Worm (Caenorhabditis elegans) whole organism, midembryonic: ENCODE measurements around the gene Y111B2A.21.

Experiments
- T22C8.4 ChIP-seq: fragments of 200-800 bp; sonication (Bioruptor generic); IDR thresholded peaks from 2 replicates; pipeline ENCODE4 v1.3.6; 2022; ENCODE audit warnings: missing genetic modification characterization, missing compliant biosample characterization
- flt-1 ChIP-seq: fragments of 200-800 bp; sonication (Bioruptor generic); IDR thresholded peaks from 2 replicates; pipeline ENCODE4 v1.3.6; 2022; ENCODE audit warnings: missing genetic modification characterization, missing compliant biosample characterization
- klf-2 ChIP-seq: fragments of 200-800 bp; sonication (Bioruptor generic); conservative IDR thresholded peaks from 2 replicates; pipeline ENCODE4 v1.3.6; 2022; ENCODE audit warnings: missing genetic modification reagents, missing genetic modification characterization, missing compliant biosample characterization
- med-1 ChIP-seq: sonication (generic microtip); optimal IDR thresholded peaks from 2 replicates; lab custom pipeline; 2017; ENCODE audit warnings: missing genetic modification characterization, mild to moderate bottlenecking, missing compliant biosample characterization, antibody characterized with exemption, missing genetic modification reagents; ENCODE audit not compliant: insufficient read depth
- ref-1 ChIP-seq: fragments of 200-800 bp; sonication (Bioruptor generic); conservative IDR thresholded peaks from 2 replicates; pipeline ENCODE4 v1.3.6; 2022; ENCODE audit warnings: missing genetic modification reagents, missing genetic modification characterization, missing compliant biosample characterization
- ztf-23 ChIP-seq: fragments of 200-800 bp; sonication (Bioruptor generic); IDR thresholded peaks from 2 replicates; pipeline ENCODE4 v1.3.6; 2022; ENCODE audit warnings: missing genetic modification reagents, missing genetic modification characterization, missing compliant biosample characterization
- ztf-29 ChIP-seq: fragments of 200-800 bp; sonication (Bioruptor generic); IDR thresholded peaks from 2 replicates; pipeline ENCODE4 v1.3.6; 2022; ENCODE audit warnings: missing genetic modification reagents, missing genetic modification characterization, missing compliant biosample characterization

- no peak for TF ChIP-seq ztf-29 (GFP tag; lab: Robert Waterston, UW)
- TF ChIP-seq med-1 (GFP tag; lab: Kevin White, UChicago), result no peak
- no peak for TF ChIP-seq klf-2
- no peak for TF ChIP-seq flt-1
- TF ChIP-seq ztf-23 (GFP tag; lab: Robert Waterston, UW), result no peak
- TF ChIP-seq ref-1 (GFP tag; lab: Robert Waterston, UW), result no peak
- no peak for TF ChIP-seq T22C8.4
These were observed 33.6 kb downstream of the Y111B2A.21 start, which contains the start of gene gab-1 for ce11 chrIII:12779676-12780337.
